Fruit fly (Drosophila melanogaster) Kc167 (cell line): ENCODE data around the gene CG2574.

ENCODE experiments used
- Myc ChIP-seq: fragments of >200 bp; optimal IDR thresholded peaks from 2 replicates; lab custom pipeline; 2017; ENCODE audit warnings: missing external identifiers
- Sin3A ChIP-seq: fragments of >200 bp; optimal IDR thresholded peaks from 2 replicates; lab custom pipeline; 2018; ENCODE audit warnings: missing external identifiers
- h ChIP-seq: fragments of >200 bp; optimal IDR thresholded peaks from 3 replicates; lab custom pipeline; 2018; ENCODE audit warnings: missing external identifiers
- insv ChIP-seq: fragments of >200 bp; optimal IDR thresholded peaks from 3 replicates; lab custom pipeline; 2018; ENCODE audit warnings: missing external identifiers
- psq ChIP-seq: fragments of >200 bp; optimal IDR thresholded peaks from 2 replicates; lab custom pipeline; 2017; ENCODE audit warnings: missing external identifiers
- ttk ChIP-seq: sonication (Bioruptor generic); optimal IDR thresholded peaks from 2 replicates; lab custom pipeline; 2017; ENCODE audit warnings: missing external identifiers

Gene CG2574

DNA sequence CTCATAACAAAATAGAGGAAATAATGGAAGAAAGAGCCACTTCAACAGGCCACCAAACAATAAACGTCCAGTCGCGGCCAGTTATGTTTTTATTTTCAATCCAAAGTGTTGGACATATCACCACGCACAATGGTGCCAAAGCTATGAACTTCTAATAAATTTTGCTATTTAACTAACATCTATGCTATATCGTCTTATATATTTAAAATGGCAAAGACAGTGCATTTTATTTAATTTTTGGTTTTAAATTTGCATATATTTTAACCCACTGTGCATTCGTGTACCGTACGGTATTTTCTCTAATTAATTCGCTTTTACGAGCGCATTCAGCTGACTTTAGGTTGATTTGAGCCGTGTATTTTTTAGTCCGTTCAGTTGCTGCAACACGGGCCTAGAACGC lies 45.7 kb downstream of the CG2574 start, which contains the start of gene CG15927:
CG15927 (plus strand) TSS at position 372 of the 400 bp plus-strand sequence.
- TF ChIP-seq h (lab: Kevin White, UChicago) (no peak), ttk (no peak), psq (lab: Kevin White, UChicago) (no peak), Sin3A (no peak), Myc (lab: Kevin White, UChicago) (no peak), insv (lab: Kevin White, UChicago) (no peak)

DNA sequence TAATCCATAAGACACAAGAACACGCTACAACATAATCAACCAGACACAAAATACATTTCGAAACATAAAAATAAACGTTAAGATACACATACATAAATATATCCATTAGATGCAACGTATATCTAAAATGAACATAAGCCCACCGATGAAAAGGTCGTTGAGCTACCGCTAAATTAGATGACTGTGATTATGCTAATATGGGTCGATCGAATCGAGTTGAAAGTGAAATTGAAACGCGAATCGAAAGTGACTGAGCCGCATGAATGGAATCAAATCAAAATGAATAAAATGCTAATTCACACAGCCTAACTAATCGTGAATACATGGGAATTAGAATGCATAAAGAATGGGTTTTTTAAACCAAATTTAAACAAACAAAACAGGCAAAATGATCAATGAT lies 47.2 kb downstream of the CG2574 start:
- no peak for TF ChIP-seq insv (lab: Kevin White, UChicago)
- no peak for TF ChIP-seq psq (lab: Kevin White, UChicago)
- TF ChIP-seq h (lab: Kevin White, UChicago), result no peak
- TF ChIP-seq ttk, result no peak
- TF ChIP-seq Myc (lab: Kevin White, UChicago), result no peak
- no peak for TF ChIP-seq Sin3A

DNA sequence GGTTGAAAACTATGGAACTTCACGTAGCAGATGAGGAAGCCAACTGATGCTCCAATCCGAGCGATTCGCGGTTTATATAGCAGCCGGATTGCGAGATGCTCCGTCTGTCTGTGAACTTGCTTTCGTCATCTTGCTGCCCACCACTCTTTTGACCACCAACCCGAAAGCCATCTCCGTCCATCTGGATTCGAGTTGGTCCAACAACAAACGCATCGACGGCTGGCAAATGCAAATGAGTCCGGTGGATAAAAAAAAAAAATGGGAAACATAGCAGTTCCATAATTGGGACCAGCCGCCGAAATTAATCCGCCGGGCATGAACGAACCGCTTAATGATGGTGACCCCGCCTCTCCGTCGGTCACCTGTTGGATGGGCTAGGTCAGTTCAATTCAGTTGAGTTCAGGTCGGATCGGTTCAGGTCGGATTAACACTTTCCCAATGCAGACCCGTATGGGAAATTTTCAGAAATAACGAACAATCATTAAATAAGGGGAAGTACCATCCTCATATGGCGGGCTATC lies 49.1 kb downstream of the CG2574 start, which contains the start of gene CG15731:
CG15731 (minus strand) TSS at position 51 of the 521 bp plus-strand sequence.
- TF ChIP-seq psq (lab: Kevin White, UChicago) (no peak), Sin3A (no peak), Myc (lab: Kevin White, UChicago) (no peak), ttk (no peak), h (lab: Kevin White, UChicago) (no peak), insv (lab: Kevin White, UChicago) (no peak)
